Worm (Caenorhabditis elegans) whole organism, midembryonic: ENCODE results near the gene srh-216.

Experiments used
- med-1 ChIP-seq: sonication (generic microtip); optimal IDR thresholded peaks from 2 replicates; lab custom pipeline; 2017; ENCODE audit warnings: missing genetic modification characterization, mild to moderate bottlenecking, missing compliant biosample characterization, antibody characterized with exemption, missing genetic modification reagents; ENCODE audit not compliant: insufficient read depth
- ztf-23 ChIP-seq: fragments of 200-800 bp; sonication (Bioruptor generic); IDR thresholded peaks from 2 replicates; pipeline ENCODE4 v1.3.6; 2022; ENCODE audit warnings: missing genetic modification reagents, missing genetic modification characterization, missing compliant biosample characterization

DNA sequence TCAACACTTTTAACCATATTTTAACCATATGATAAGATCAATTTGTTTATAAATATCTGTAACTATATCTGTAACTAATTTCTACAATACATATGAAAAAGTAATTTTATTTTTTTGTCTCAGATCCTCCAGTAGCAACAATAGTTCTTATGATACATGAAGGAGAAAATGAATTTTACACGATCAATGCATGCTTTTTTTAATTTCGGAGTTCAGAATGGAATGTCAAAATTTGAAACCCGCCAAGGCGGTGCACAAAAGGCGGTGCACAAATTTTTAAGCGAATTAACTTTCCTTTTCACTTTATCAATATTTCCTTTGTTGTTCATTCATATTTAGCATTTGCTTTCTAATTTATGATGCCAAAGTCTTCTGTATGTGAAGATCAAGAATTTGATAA, 15.6 kb upstream of the srh-216 start, which contains the start of gene clec-25:
- TF ChIP-seq ztf-23 (GFP tag; lab: Robert Waterston, UW) (no peak), med-1 (GFP tag; lab: Kevin White, UChicago) (no peak)
